Worm (Caenorhabditis elegans) whole organism, young adult: ENCODE data around the gene ntc-1.
A peak's percentile ranks its signal among the peaks of the same experiment; 100 is the strongest.

Experiments used
- C17E4.6 ChIP-seq: fragments of 200-800 bp; sonication (Bioruptor generic); IDR thresholded peaks from 2 replicates; pipeline ENCODE4 v1.3.6; 2022; ENCODE audit warnings: missing genetic modification reagents, missing genetic modification characterization, missing compliant biosample characterization
- F10E7.11 ChIP-seq: sonication (generic microtip); optimal IDR thresholded peaks from 2 replicates; lab custom pipeline; 2017; ENCODE audit warnings: mild to moderate bottlenecking, missing genetic modification characterization, moderate library complexity, missing compliant biosample characterization
- F57A8.1 ChIP-seq: fragments of 200-800 bp; sonication (Bioruptor generic); optimal IDR thresholded peaks from 2 replicates; lab custom pipeline; 2018; ENCODE audit warnings: mild to moderate bottlenecking, missing genetic modification characterization, moderate library complexity, missing compliant biosample characterization
- T26A5.8 ChIP-seq: sonication (generic microtip); optimal IDR thresholded peaks from 2 replicates; lab custom pipeline; 2016; ENCODE audit warnings: missing genetic modification characterization, missing compliant biosample characterization
- akir-1 ChIP-seq: fragments of 200-800 bp; sonication (Bioruptor generic); optimal IDR thresholded peaks from 2 replicates; lab custom pipeline; 2018; ENCODE audit warnings: mild to moderate bottlenecking, missing genetic modification characterization, moderate library complexity, missing compliant biosample characterization
- atf-7 ChIP-seq: sonication (generic microtip); optimal IDR thresholded peaks from 2 replicates; lab custom pipeline; 2017; ENCODE audit warnings: mild to moderate bottlenecking, missing genetic modification characterization, missing compliant biosample characterization
- bed-1 ChIP-seq: fragments of 200-800 bp; sonication (Bioruptor generic); IDR thresholded peaks from 2 replicates; pipeline ENCODE4 v1.3.6; 2022; ENCODE audit warnings: missing genetic modification reagents, missing genetic modification characterization, missing compliant biosample characterization
- ccch-3 ChIP-seq: fragments of 200-800 bp; sonication (Bioruptor generic); optimal IDR thresholded peaks from 2 replicates; lab custom pipeline; 2018; ENCODE audit warnings: mild to moderate bottlenecking, missing genetic modification characterization, missing compliant biosample characterization
- ceh-27 ChIP-seq: fragments of 200-800 bp; sonication (Bioruptor generic); optimal IDR thresholded peaks from 2 replicates; lab custom pipeline; 2018; ENCODE audit warnings: mild to moderate bottlenecking, missing genetic modification characterization, moderate library complexity, missing compliant biosample characterization
- ceh-79 ChIP-seq: sonication (generic microtip); optimal IDR thresholded peaks from 2 replicates; lab custom pipeline; 2017; ENCODE audit warnings: mild to moderate bottlenecking, missing genetic modification characterization, missing compliant biosample characterization
- egl-18 ChIP-seq: fragments of 200-800 bp; sonication (Bioruptor generic); IDR thresholded peaks from 2 replicates; pipeline ENCODE4 v1.3.6; 2022; ENCODE audit warnings: missing genetic modification reagents, missing genetic modification characterization, missing compliant biosample characterization
- gei-17 ChIP-seq: fragments of 200-800 bp; sonication (Bioruptor generic); optimal IDR thresholded peaks from 2 replicates; lab custom pipeline; 2018; ENCODE audit warnings: mild to moderate bottlenecking, missing genetic modification characterization, missing compliant biosample characterization
- hlh-12 ChIP-seq: sonication (generic microtip); optimal IDR thresholded peaks from 2 replicates; lab custom pipeline; 2016; ENCODE audit warnings: missing genetic modification characterization, missing compliant biosample characterization
- hlh-26 ChIP-seq: fragments of 200-800 bp; sonication (Bioruptor generic); conservative IDR thresholded peaks from 2 replicates; pipeline ENCODE4 v1.3.6; 2022; ENCODE audit warnings: missing genetic modification reagents, missing genetic modification characterization, missing compliant biosample characterization
- hmg-20 ChIP-seq: fragments of 200-800 bp; sonication (Bioruptor generic); IDR thresholded peaks from 2 replicates; pipeline ENCODE4 v1.3.6; 2022; ENCODE audit warnings: missing genetic modification reagents, missing genetic modification characterization, missing compliant biosample characterization
- lag-1 ChIP-seq: fragments of 200-800 bp; sonication (Bioruptor generic); IDR thresholded peaks from 2 replicates; pipeline ENCODE4 v1.3.6; 2022; ENCODE audit warnings: missing genetic modification reagents, missing genetic modification characterization, missing compliant biosample characterization
- let-526 ChIP-seq: fragments of 200-800 bp; sonication (Bioruptor generic); IDR thresholded peaks from 2 replicates; pipeline ENCODE4 v1.3.6; 2022; ENCODE audit warnings: missing genetic modification reagents, missing genetic modification characterization, missing compliant biosample characterization
- madf-6 ChIP-seq: fragments of 200-800 bp; sonication (Bioruptor generic); IDR thresholded peaks from 2 replicates; pipeline ENCODE4 v1.3.6; 2022; ENCODE audit warnings: missing genetic modification reagents, missing genetic modification characterization, missing compliant biosample characterization
- nfya-2 ChIP-seq: fragments of 200-800 bp; sonication (Bioruptor generic); IDR thresholded peaks from 2 replicates; pipeline ENCODE4 v1.3.6; 2022; ENCODE audit warnings: missing genetic modification reagents, missing genetic modification characterization, missing compliant biosample characterization
- nhr-90 ChIP-seq: sonication (generic microtip); optimal IDR thresholded peaks from 2 replicates; lab custom pipeline; 2016; ENCODE audit warnings: missing genotype, mild to moderate bottlenecking, missing genetic modification characterization, missing compliant biosample characterization
- rcor-1 ChIP-seq: fragments of 200-800 bp; sonication (Bioruptor generic); IDR thresholded peaks from 2 replicates; pipeline ENCODE4 v1.3.6; 2022; ENCODE audit warnings: missing genetic modification reagents, missing genetic modification characterization, missing compliant biosample characterization
- repo-1 ChIP-seq: sonication (generic microtip); optimal IDR thresholded peaks from 2 replicates; lab custom pipeline; 2017; ENCODE audit warnings: mild to moderate bottlenecking, missing genetic modification characterization, missing compliant biosample characterization
- snpc-1.1 ChIP-seq: sonication (generic microtip); optimal IDR thresholded peaks from 2 replicates; lab custom pipeline; 2017; ENCODE audit warnings: missing genetic modification characterization, mild to moderate bottlenecking, missing compliant biosample characterization, antibody characterized with exemption, moderate library complexity, missing genotype, missing genetic modification reagents; ENCODE audit not compliant: insufficient read depth
- snpc-3.4 ChIP-seq: sonication (generic microtip); optimal IDR thresholded peaks from 2 replicates; lab custom pipeline; 2017; ENCODE audit warnings: missing genetic modification characterization, mild to moderate bottlenecking, missing compliant biosample characterization, antibody characterized with exemption, moderate library complexity, missing genotype, missing genetic modification reagents
- sptf-2 ChIP-seq: fragments of 200-800 bp; sonication (Bioruptor generic); optimal IDR thresholded peaks from 2 replicates; lab custom pipeline; 2018; ENCODE audit warnings: mild to moderate bottlenecking, missing genetic modification characterization, missing compliant biosample characterization
- unc-130 ChIP-seq: sonication (generic microtip); optimal IDR thresholded peaks from 2 replicates; lab custom pipeline; 2016; ENCODE audit warnings: missing genetic modification reagents, missing genetic modification characterization, missing compliant biosample characterization
- zfh-2 ChIP-seq: fragments of 200-800 bp; sonication (Bioruptor generic); conservative IDR thresholded peaks from 2 replicates; pipeline ENCODE4 v1.3.6; 2022; ENCODE audit warnings: missing genetic modification reagents, missing genetic modification characterization, missing compliant biosample characterization
- ztf-18 ChIP-seq: sonication (generic microtip); optimal IDR thresholded peaks from 2 replicates; lab custom pipeline; 2016; ENCODE audit warnings: missing genotype, mild to moderate bottlenecking, missing genetic modification characterization, missing compliant biosample characterization
- ztf-25 ChIP-seq: fragments of 200-800 bp; sonication (Bioruptor generic); IDR thresholded peaks from 2 replicates; pipeline ENCODE4 v1.3.6; 2022; ENCODE audit warnings: missing genetic modification reagents, missing genetic modification characterization, missing compliant biosample characterization
- ztf-6 ChIP-seq: fragments of 200-800 bp; sonication (Bioruptor generic); IDR thresholded peaks from 2 replicates; pipeline ENCODE4 v1.3.6; 2022; ENCODE audit warnings: missing genetic modification reagents, missing genetic modification characterization, missing compliant biosample characterization

The ntc-1 gene

DNA sequence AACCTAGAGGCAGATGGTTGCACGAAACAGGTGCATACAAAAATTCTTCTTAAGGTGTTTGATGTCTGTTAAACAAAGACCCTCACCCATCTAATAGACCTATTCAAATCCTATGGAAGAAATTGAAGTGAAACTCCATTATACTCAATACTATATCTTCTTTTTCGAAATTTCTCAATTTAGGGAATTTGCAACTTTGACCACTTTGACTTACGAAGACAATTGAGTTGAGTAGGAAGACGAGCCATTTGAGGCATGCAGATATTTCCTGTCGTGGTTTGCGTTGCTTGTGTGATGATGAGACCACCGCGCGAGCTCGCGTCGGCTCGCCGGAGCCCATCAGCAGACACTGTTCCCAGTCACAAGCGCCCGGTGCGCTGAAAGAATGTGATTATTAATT, 4.8 kb downstream of the ntc-1 start:
- TF ChIP-seq zfh-2 (GFP tag; lab: Robert Waterston, UW) (peak; percentile 50; the same call in 1 of the 2 replicates), F57A8.1 (no peak), F10E7.11 (tag; lab: Kevin White, UChicago) (no peak), bed-1 (GFP tag; lab: Robert Waterston, UW) (no peak), lag-1 (GFP tag; lab: Robert Waterston, UW) (no peak), T26A5.8 (tag; lab: Kevin White, UChicago) (no peak), repo-1 (tag; lab: Kevin White, UChicago) (no peak), hmg-20 (GFP tag; lab: Robert Waterston, UW) (no peak)

- TF ChIP-seq ceh-79 (tag; lab: Kevin White, UChicago) (no peak), snpc-1.1 (tag; lab: Kevin White, UChicago) (no peak), ztf-6 (no peak), ztf-18 (tag; lab: Kevin White, UChicago) (no peak), egl-18 (no peak), atf-7 (tag; lab: Kevin White, UChicago) (no peak), C17E4.6 (GFP tag; lab: Robert Waterston, UW) (no peak), hlh-26 (GFP tag; lab: Robert Waterston, UW) (no peak), unc-130 (GFP tag; lab: Kevin White, UChicago) (no peak), ztf-25 (GFP tag; lab: Robert Waterston, UW) (no peak), hlh-12 (tag; lab: Kevin White, UChicago) (no peak), nhr-90 (no peak)
- TF ChIP-seq, all 124 proteins: peak for 0
These were observed 6.9 kb downstream of the ntc-1 start for ce11 chrX:4872758-4873157.

ce11 chrX:4875296-4875695, 9.4 kb downstream of the ntc-1 start:
- TF ChIP-seq snpc-3.4 (tag; lab: Kevin White, UChicago) (no peak), madf-6 (GFP tag; lab: Robert Waterston, UW) (no peak), repo-1 (tag; lab: Kevin White, UChicago) (no peak)
- TF ChIP-seq, all 124 proteins: peak for 0

- no peak for TF ChIP-seq rcor-1
- TF ChIP-seq, all 124 proteins: peak for 0
These were observed 11.0 kb downstream of the ntc-1 start, which contains the start of gene tsp-14 for ce11 chrX:4876904-4877303. tsp-14 (minus strand) TSS chrX:4876965.

DNA sequence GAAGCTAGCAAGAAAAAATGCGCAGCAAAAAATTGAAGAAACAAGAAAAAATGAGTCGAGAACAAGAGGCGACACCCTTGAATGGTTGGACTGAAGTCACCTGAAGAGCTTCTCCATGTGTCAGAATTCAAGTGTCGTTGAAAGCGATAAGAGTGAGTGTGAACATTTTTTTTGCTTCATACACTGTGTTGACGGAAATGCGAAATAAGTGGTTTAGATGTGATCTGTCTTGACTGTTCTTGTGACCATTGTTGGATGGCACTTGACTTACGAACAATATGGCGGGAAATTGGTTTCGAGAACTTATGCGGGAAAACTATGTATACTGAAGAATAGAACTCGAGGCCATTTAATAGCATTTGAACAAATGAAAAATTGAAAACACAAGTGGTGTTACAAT, 14.1 kb downstream of the ntc-1 start:
- TF ChIP-seq ceh-27 (GFP tag; lab: Kevin White, UChicago): peak; percentile 68
- TF ChIP-seq gei-17: no peak
- TF ChIP-seq, all 124 proteins: peak for 1

DNA sequence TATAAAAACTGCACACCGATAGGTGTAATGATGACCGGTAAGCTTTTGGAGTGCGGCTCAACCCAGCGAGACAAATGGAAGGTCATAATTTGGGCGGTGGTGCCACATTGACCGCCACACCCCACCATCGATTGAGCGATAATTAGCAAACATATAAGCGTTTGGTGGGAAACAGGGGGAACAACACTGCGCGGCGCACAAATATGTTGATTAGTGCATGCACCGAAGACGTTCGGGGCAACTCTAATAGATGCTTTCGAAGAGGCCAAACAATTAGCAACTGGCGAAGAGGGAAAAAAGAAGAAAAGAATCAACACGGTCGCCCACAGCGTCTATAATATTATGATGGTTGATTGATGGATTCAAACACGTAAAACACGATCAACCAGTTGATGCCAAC, 15.4 kb downstream of the ntc-1 start:
- TF ChIP-seq let-526 (GFP tag; lab: Robert Waterston, UW): no peak
- TF ChIP-seq ccch-3 (GFP tag; lab: Kevin White, UChicago): no peak
- TF ChIP-seq nfya-2 (GFP tag; lab: Robert Waterston, UW): no peak
- no peak for TF ChIP-seq sptf-2 (GFP tag; lab: Kevin White, UChicago)
- TF ChIP-seq akir-1 (GFP tag; lab: Kevin White, UChicago): no peak
